Fruit fly (Drosophila melanogaster) whole organism, pupa: Measurements from ENCODE around the gene Nnk.

Source experiments
- CG10348 ChIP-seq: fragments of 200-800 bp; sonication (Bioruptor generic); IDR thresholded peaks from 2 replicates; pipeline ENCODE4 v1.3.6; 2022; ENCODE audit warnings: missing biosample characterization, missing genetic modification characterization
- CG12605 ChIP-seq: fragments of 200-800 bp; sonication (Bioruptor generic); IDR thresholded peaks from 2 replicates; pipeline ENCODE4 v1.3.6; 2022; ENCODE audit warnings: missing biosample characterization, missing genetic modification characterization
- CG13204 ChIP-seq: fragments of 200-800 bp; sonication (Bioruptor generic); optimal IDR thresholded peaks from 2 replicates; lab custom pipeline; 2018; ENCODE audit warnings: missing biosample characterization, mild to moderate bottlenecking, missing genetic modification characterization, moderate library complexity
- CG15710 ChIP-seq: fragments of 200-800 bp; sonication (Bioruptor generic); optimal IDR thresholded peaks from 2 replicates; lab custom pipeline; 2018; ENCODE audit warnings: missing biosample characterization, mild to moderate bottlenecking, missing genetic modification characterization, moderate library complexity
- CG17806 ChIP-seq: fragments of 200-800 bp; sonication (Bioruptor generic); optimal IDR thresholded peaks from 2 replicates; lab custom pipeline; 2018; ENCODE audit warnings: missing biosample characterization, mild to moderate bottlenecking, missing genetic modification characterization, moderate library complexity
- CG32121 ChIP-seq: fragments of 200-800 bp; sonication (Bioruptor generic); IDR thresholded peaks from 2 replicates; pipeline ENCODE4 v1.3.6; 2022; ENCODE audit warnings: missing biosample characterization, missing genetic modification characterization
- CG34367 ChIP-seq: fragments of 200-800 bp; sonication (Bioruptor generic); optimal IDR thresholded peaks from 2 replicates; lab custom pipeline; 2018; ENCODE audit warnings: missing biosample characterization, mild to moderate bottlenecking, missing genetic modification characterization
- CG8159 ChIP-seq: fragments of 200-800 bp; sonication (Bioruptor generic); optimal IDR thresholded peaks from 3 replicates; lab custom pipeline; 2018; ENCODE audit warnings: missing biosample characterization, mild to moderate bottlenecking, missing genetic modification characterization, moderate library complexity
- CG9948 ChIP-seq: fragments of 200-800 bp; sonication (Bioruptor generic); optimal IDR thresholded peaks from 2 replicates; lab custom pipeline; 2018; ENCODE audit warnings: missing biosample characterization, mild to moderate bottlenecking, missing genetic modification characterization, moderate library complexity
- EcR ChIP-seq: fragments of 200-800 bp; sonication (Bioruptor generic); optimal IDR thresholded peaks from 3 replicates; lab custom pipeline; 2019; ENCODE audit warnings: missing biosample characterization, missing genetic modification characterization, mild to moderate bottlenecking, moderate library complexity, missing genetic modification reagents
- Ets98B ChIP-seq: fragments of 200-800 bp; sonication (Bioruptor generic); IDR thresholded peaks from 2 replicates; pipeline ENCODE4 v1.3.6; 2022; ENCODE audit warnings: missing biosample characterization, missing genetic modification characterization
- Pif1A ChIP-seq: fragments of 200-800 bp; sonication (Bioruptor generic); optimal IDR thresholded peaks from 3 replicates; lab custom pipeline; 2016; ENCODE audit warnings: missing biosample characterization, missing genetic modification characterization
- Pif1B ChIP-seq: fragments of 200-800 bp; sonication (Bioruptor generic); optimal IDR thresholded peaks from 3 replicates; lab custom pipeline; 2016; ENCODE audit warnings: missing biosample characterization, missing genetic modification characterization
- gl ChIP-seq: fragments of 200-800 bp; sonication (Bioruptor generic); optimal IDR thresholded peaks from 2 replicates; lab custom pipeline; 2018; ENCODE audit warnings: missing biosample characterization, mild to moderate bottlenecking, missing genetic modification characterization

- TF ChIP-seq CG17806, result peak; percentile 71
- TF ChIP-seq CG15710 (tag; lab: Kevin White, UChicago), result peak; percentile 68
- no peak for TF ChIP-seq CG12605 (GFP tag; lab: Robert Waterston, UW)
- 0 out of 2 replicates have a peak, but pooled peaks have one; percentile 39 for TF ChIP-seq CG32121 (GFP tag; lab: Robert Waterston, UW)
- TF ChIP-seq CG9948 (tag; lab: Kevin White, UChicago), result peak; percentile 26
- TF ChIP-seq Ets98B, result peak; percentile 56; the same call in 1 of the 2 replicates
- no peak for TF ChIP-seq EcR (GFP tag; lab: Kevin White, UChicago)
- TF ChIP-seq Pif1A (GFP tag; lab: Kevin White, UChicago), result no peak
- TF ChIP-seq CG34367 (tag; lab: Kevin White, UChicago), result peak; percentile 52
- TF ChIP-seq CG8159 (tag; lab: Kevin White, UChicago), result peak; percentile 59
- no peak for TF ChIP-seq CG10348
- peak; percentile 16 for TF ChIP-seq gl (tag; lab: Kevin White, UChicago)
- peak; percentile 77 for TF ChIP-seq Pif1B (GFP tag; lab: Kevin White, UChicago)
- TF ChIP-seq CG13204 (GFP tag; lab: Kevin White, UChicago), result no peak
Measured at dm6 chr3R:17798211-17798737, 6.8 kb downstream of the Nnk start, which contains the start of gene CG7379.
